Fruit fly (Drosophila melanogaster): ENCODE results near the gene CG11398.

Gene CG11398

dm6 chrX:1234817-1235617 lies 20.1 kb upstream of the CG11398 start (continued):
- peak; percentile 80 for TF ChIP-seq CG30431 (GFP tag; optimal IDR thresholded peaks at IDR 0.05)
- TF ChIP-seq disco-r (GFP tag; optimal IDR thresholded peaks at IDR 0.05), result peak; percentile 37
- peak; percentile 64 for TF ChIP-seq dati (GFP tag; IDR thresholded peaks at IDR 0.05)
- TF ChIP-seq salm (tag; optimal IDR thresholded peaks at IDR 0.05), result peak; percentile 53
- peak; percentile 54 for TF ChIP-seq CG31365 (tag; optimal IDR thresholded peaks at IDR 0.05)
- peak; percentile 44 for TF ChIP-seq CG12104 (GFP tag; optimal IDR thresholded peaks at IDR 0.05)
- TF ChIP-seq Bteb2 (GFP tag; optimal IDR thresholded peaks at IDR 0.05), result peak; percentile 4
- TF ChIP-seq CG16779 (GFP tag; IDR thresholded peaks at IDR 0.05), result no peak
- TF ChIP-seq sisA (GFP tag; IDR thresholded peaks at IDR 0.05), result peak; percentile 81
- peak; percentile 89 for TF ChIP-seq chm (GFP tag; IDR thresholded peaks at IDR 0.05)
- peak; percentile 64; the same call in 1 of the 3 replicates for TF ChIP-seq jigr1 (GFP tag; IDR thresholded peaks at IDR 0.05)
- peak; percentile 79 for TF ChIP-seq onecut (GFP tag; IDR thresholded peaks at IDR 0.05)
- peak; percentile 10 for TF ChIP-seq sd (tag; optimal IDR thresholded peaks at IDR 0.05)
- TF ChIP-seq CG2120 (GFP tag; optimal IDR thresholded peaks at IDR 0.05), result peak; percentile 83
- peak; percentile 82 for TF ChIP-seq HLH3B (GFP tag; IDR thresholded peaks at IDR 0.05)
- TF ChIP-seq toy (GFP tag; IDR thresholded peaks at IDR 0.05), result peak; percentile 35; the same call in 1 of the 2 replicates
- peak; percentile 61 for TF ChIP-seq Hsf (GFP tag; optimal IDR thresholded peaks at IDR 0.05)
- peak; percentile 63 for TF ChIP-seq tin (GFP tag; optimal IDR thresholded peaks at IDR 0.05)
- TF ChIP-seq Dad (GFP tag; optimal IDR thresholded peaks at IDR 0.05), result peak; percentile 75
- no peak for TF ChIP-seq bigmax (GFP tag; optimal IDR thresholded peaks at IDR 0.05)
- TF ChIP-seq Dp (GFP tag; optimal IDR thresholded peaks at IDR 0.05), result no peak
- peak; percentile 69 for TF ChIP-seq da (GFP tag; optimal IDR thresholded peaks at IDR 0.05)
- peak; percentile 77 for TF ChIP-seq CG12219 (GFP tag; optimal IDR thresholded peaks at IDR 0.05)
- TF ChIP-seq so (GFP tag; IDR thresholded peaks at IDR 0.05), result peak; percentile 81; the same call in 2 of the 3 replicates
- no peak for TF ChIP-seq Elba2 (GFP tag; optimal IDR thresholded peaks at IDR 0.05)
- peak; percentile 32 for TF ChIP-seq Hand (GFP tag; optimal IDR thresholded peaks at IDR 0.05)
- peak; percentile 77; the same call in 2 of the 3 replicates for TF ChIP-seq CG3726 (GFP tag; IDR thresholded peaks at IDR 0.05)
- TF ChIP-seq CG13123 (GFP tag; optimal IDR thresholded peaks at IDR 0.05), result peak; percentile 22
- peak; percentile 69 for TF ChIP-seq CG32772 (GFP tag; IDR thresholded peaks at IDR 0.05)
- TF ChIP-seq lbe (GFP tag; optimal IDR thresholded peaks at IDR 0.05), result peak; percentile 35
- peak; percentile 68 for TF ChIP-seq croc (GFP tag; conservative IDR thresholded peaks at IDR 0.05)
- no peak for TF ChIP-seq gfzf (GFP tag; optimal IDR thresholded peaks at IDR 0.05)
- TF ChIP-seq fd64A (GFP tag; optimal IDR thresholded peaks at IDR 0.05), result peak; percentile 68
- TF ChIP-seq Usf (GFP tag; optimal IDR thresholded peaks at IDR 0.05), result peak; percentile 69
- TF ChIP-seq fu2 (GFP tag; optimal IDR thresholded peaks at IDR 0.05), result peak; percentile 53
- TF ChIP-seq en (GFP tag; optimal IDR thresholded peaks at IDR 0.05), result peak; percentile 53
- TF ChIP-seq mld (GFP tag; IDR thresholded peaks at IDR 0.05; ENCODE audit: partially characterized antibody), result no peak
- peak; percentile 63 for TF ChIP-seq eyg (GFP tag; optimal IDR thresholded peaks at IDR 0.05)
- TF ChIP-seq CG4282 (GFP tag; optimal IDR thresholded peaks at IDR 0.05), result no peak
- TF ChIP-seq CG3407 (GFP tag; optimal IDR thresholded peaks at IDR 0.05), result peak; percentile 75
- TF ChIP-seq CG2712 (tag; optimal IDR thresholded peaks at IDR 0.05), result peak; percentile 90
- peak; percentile 43 to 87 for TF ChIP-seq bsh (GFP tag; optimal IDR thresholded peaks at IDR 0.05)
- peak; percentile 74 for TF ChIP-seq bab2 (GFP tag; optimal IDR thresholded peaks at IDR 0.05)
- TF ChIP-seq CG3995 (GFP tag; optimal IDR thresholded peaks at IDR 0.05), result no peak
- peak; percentile 1 for TF ChIP-seq Sry-β (GFP tag; optimal IDR thresholded peaks at IDR 0.05)
- TF ChIP-seq zf30C (GFP tag; optimal IDR thresholded peaks at IDR 0.05), result no peak
- TF ChIP-seq nmo (GFP tag; optimal IDR thresholded peaks at IDR 0.05), result peak; percentile 88
- peak; percentile 47 for TF ChIP-seq CG4424 (GFP tag; optimal IDR thresholded peaks at IDR 0.05)
- TF ChIP-seq CG9876 (GFP tag; optimal IDR thresholded peaks at IDR 0.05), result peak; percentile 11
- TF ChIP-seq CG14860 (GFP tag; IDR thresholded peaks at IDR 0.05; ENCODE audit: partially characterized antibody), result no peak

All from whole organism, embryonic.